Fruit fly (Drosophila melanogaster) whole organism, embryonic: Measurements from ENCODE around the gene CG46397.
A peak's percentile ranks its signal among the peaks of the same experiment; 100 is the strongest.

Source experiments
- Atf-2 ChIP-seq: fragments of 200-800 bp; sonication (Bioruptor generic); optimal IDR thresholded peaks from 2 replicates; lab custom pipeline; 2016; ENCODE audit warnings: missing biosample characterization, missing genetic modification characterization
- Atf6 ChIP-seq: fragments of 200-800 bp; sonication (Bioruptor generic); IDR thresholded peaks from 2 replicates; pipeline ENCODE4 v1.3.6; 2022; ENCODE audit warnings: missing biosample characterization, missing genetic modification characterization
- CG10565 ChIP-seq: fragments of 200-800 bp; sonication (Bioruptor generic); optimal IDR thresholded peaks from 3 replicates; lab custom pipeline; 2016; ENCODE audit warnings: missing biosample characterization, mild to moderate bottlenecking, missing genetic modification characterization
- CG10654 ChIP-seq: fragments of 200-800 bp; sonication (Bioruptor generic); optimal IDR thresholded peaks from 2 replicates; lab custom pipeline; 2016; ENCODE audit warnings: missing biosample characterization, missing genetic modification characterization
- CG11398 ChIP-seq: fragments of 200-800 bp; sonication (Bioruptor generic); optimal IDR thresholded peaks from 2 replicates; lab custom pipeline; 2016; ENCODE audit warnings: missing biosample characterization, missing genetic modification characterization
- CG12391 ChIP-seq: fragments of 200-800 bp; sonication (Bioruptor generic); optimal IDR thresholded peaks from 3 replicates; lab custom pipeline; 2018; ENCODE audit warnings: missing biosample characterization, mild to moderate bottlenecking, missing genetic modification characterization, moderate library complexity
- CG12744 ChIP-seq: fragments of 200-800 bp; sonication (Bioruptor generic); optimal IDR thresholded peaks from 2 replicates; lab custom pipeline; 2016; ENCODE audit warnings: missing biosample characterization, missing genetic modification characterization
- CG13287 ChIP-seq: fragments of 200-800 bp; sonication (Bioruptor generic); IDR thresholded peaks from 2 replicates; pipeline ENCODE4 v1.3.6; 2022; ENCODE audit warnings: missing biosample characterization, missing genetic modification characterization; ENCODE audit not compliant: partially characterized antibody
- CG14860 ChIP-seq: fragments of 200-800 bp; sonication (Bioruptor generic); IDR thresholded peaks from 3 replicates; pipeline ENCODE4 v1.3.6; 2022; ENCODE audit warnings: missing biosample characterization, missing genetic modification characterization; ENCODE audit not compliant: partially characterized antibody
- CG15073 ChIP-seq: fragments of 200-800 bp; sonication (Bioruptor generic); optimal IDR thresholded peaks from 2 replicates; lab custom pipeline; 2016; ENCODE audit warnings: missing biosample characterization, missing genetic modification characterization
- CG15269 ChIP-seq: fragments of 200-800 bp; sonication (Bioruptor generic); optimal IDR thresholded peaks from 2 replicates; lab custom pipeline; 2018; ENCODE audit warnings: missing biosample characterization, mild to moderate bottlenecking, missing genetic modification characterization, moderate library complexity
- CG16863 ChIP-seq: fragments of 200-800 bp; sonication (Bioruptor generic); optimal IDR thresholded peaks from 3 replicates; lab custom pipeline; 2016; ENCODE audit warnings: missing biosample characterization, missing genetic modification characterization
- CG17328 ChIP-seq: fragments of 200-800 bp; sonication (Bioruptor generic); IDR thresholded peaks from 2 replicates; pipeline ENCODE4 v1.3.6; 2022; ENCODE audit warnings: missing biosample characterization, missing genetic modification characterization
- CG17359 ChIP-seq: fragments of 200-800 bp; sonication (Bioruptor generic); optimal IDR thresholded peaks from 3 replicates; lab custom pipeline; 2018; ENCODE audit warnings: missing biosample characterization, mild to moderate bottlenecking, missing genetic modification characterization, moderate library complexity
- CG17568 ChIP-seq: fragments of 200-800 bp; sonication (Bioruptor generic); optimal IDR thresholded peaks from 2 replicates; lab custom pipeline; 2018; ENCODE audit warnings: missing biosample characterization, mild to moderate bottlenecking, missing genetic modification characterization, moderate library complexity
- CG18262 ChIP-seq: fragments of 200-800 bp; optimal IDR thresholded peaks from 3 replicates; lab custom pipeline; 2019; ENCODE audit warnings: missing biosample characterization, mild to moderate bottlenecking, missing genetic modification characterization, moderate library complexity
- CG2202 ChIP-seq: fragments of 200-800 bp; sonication (Bioruptor generic); optimal IDR thresholded peaks from 2 replicates; lab custom pipeline; 2018; ENCODE audit warnings: missing biosample characterization, mild to moderate bottlenecking, missing genetic modification characterization
- CG31224 ChIP-seq: fragments of 200-800 bp; sonication (Bioruptor generic); IDR thresholded peaks from 2 replicates; pipeline ENCODE4 v1.3.6; 2022; ENCODE audit warnings: missing biosample characterization, missing genetic modification characterization
- CG3281 ChIP-seq: fragments of 200-800 bp; sonication (Bioruptor generic); optimal IDR thresholded peaks from 3 replicates; lab custom pipeline; 2017; ENCODE audit warnings: missing biosample characterization, mild to moderate bottlenecking, missing genetic modification characterization
- CG33557 ChIP-seq: fragments of 200-800 bp; sonication (Bioruptor generic); optimal IDR thresholded peaks from 2 replicates; lab custom pipeline; 2019; ENCODE audit warnings: missing biosample characterization, mild to moderate bottlenecking, missing genetic modification characterization, moderate library complexity
- CG43689 ChIP-seq: fragments of 200-800 bp; sonication (Bioruptor generic); IDR thresholded peaks from 2 replicates; pipeline ENCODE4 v1.3.6; 2022; ENCODE audit warnings: missing biosample characterization, missing genetic modification characterization
- CG8478 ChIP-seq: fragments of >200 bp; optimal IDR thresholded peaks from 2 replicates; lab custom pipeline; 2018
- CG8765 ChIP-seq: fragments of 200-800 bp; sonication (Bioruptor generic); IDR thresholded peaks from 2 replicates; pipeline ENCODE4 v1.3.6; 2022; ENCODE audit warnings: missing biosample characterization, missing genetic modification characterization
- CG9609 ChIP-seq: fragments of 200-800 bp; sonication (Bioruptor generic); optimal IDR thresholded peaks from 3 replicates; lab custom pipeline; 2016; ENCODE audit warnings: missing biosample characterization, missing genetic modification characterization
- Chrac-16 ChIP-seq: fragments of 200-800 bp; sonication (Bioruptor generic); optimal IDR thresholded peaks from 3 replicates; lab custom pipeline; 2016; ENCODE audit warnings: missing biosample characterization, missing genetic modification characterization
- Dll ChIP-seq: fragments of 200-800 bp; sonication (Bioruptor generic); IDR thresholded peaks from 4 replicates; pipeline ENCODE4 v1.3.6; 2022; ENCODE audit warnings: missing biosample characterization, missing genetic modification characterization; ENCODE audit not compliant: partially characterized antibody
- Gug ChIP-seq: fragments of 200-800 bp; sonication (Bioruptor generic); IDR thresholded peaks from 4 replicates; pipeline ENCODE4 v1.3.6; 2022; ENCODE audit warnings: missing biosample characterization, missing genetic modification characterization
- HHEX ChIP-seq: fragments of 200-800 bp; sonication (Bioruptor generic); optimal IDR thresholded peaks from 3 replicates; lab custom pipeline; 2017; ENCODE audit warnings: missing biosample characterization, mild to moderate bottlenecking, missing genetic modification characterization, missing genetic modification reagents
- Hmr ChIP-seq: fragments of 200-800 bp; sonication (Bioruptor generic); optimal IDR thresholded peaks from 3 replicates; lab custom pipeline; 2017; ENCODE audit warnings: mild to moderate bottlenecking, missing biosample characterization, missing genetic modification reagents, missing genetic modification characterization
- Lhr ChIP-seq: fragments of 200-800 bp; sonication (Bioruptor generic); optimal IDR thresholded peaks from 3 replicates; lab custom pipeline; 2017; ENCODE audit warnings: mild to moderate bottlenecking, missing biosample characterization, missing genetic modification reagents, missing genetic modification characterization
- Nf-YA ChIP-seq: fragments of 200-800 bp; sonication (Bioruptor generic); IDR thresholded peaks from 2 replicates; pipeline ENCODE4 v1.3.6; 2022; ENCODE audit warnings: missing biosample characterization, missing genetic modification characterization
- Nf-YB ChIP-seq: fragments of 200-800 bp; sonication (Bioruptor generic); optimal IDR thresholded peaks from 3 replicates; lab custom pipeline; 2019; ENCODE audit warnings: missing biosample characterization, mild to moderate bottlenecking, missing genetic modification characterization, moderate library complexity
- Pdp1 ChIP-seq, 2 experiments: fragments of 200-800 bp; sonication (Bioruptor generic); optimal IDR thresholded peaks; 3 replicates each; lab custom pipeline; 2016; ENCODE audit warnings: missing biosample characterization in 2 of 2, missing genetic modification characterization in 2 of 2, mild to moderate bottlenecking in 1 of 2, moderate library complexity in 1 of 2
- Rfx ChIP-seq: fragments of 200-800 bp; sonication (Bioruptor generic); IDR thresholded peaks from 2 replicates; pipeline ENCODE4 v1.3.6; 2022; ENCODE audit warnings: missing biosample characterization, missing genetic modification characterization
- Side ChIP-seq: fragments of 200-800 bp; sonication (Bioruptor generic); optimal IDR thresholded peaks from 2 replicates; lab custom pipeline; 2016; ENCODE audit warnings: missing biosample characterization, missing genetic modification characterization
- TFAM ChIP-seq: fragments of 200-800 bp; sonication (Bioruptor generic); optimal IDR thresholded peaks from 2 replicates; lab custom pipeline; 2017; ENCODE audit warnings: missing biosample characterization, missing genetic modification characterization, inconsistent platforms
- Xrp1 ChIP-seq: fragments of 200-800 bp; sonication (Bioruptor generic); IDR thresholded peaks from 2 replicates; pipeline ENCODE4 v1.3.6; 2022; ENCODE audit warnings: missing biosample characterization, missing genetic modification characterization
- bbx ChIP-seq: fragments of 200-800 bp; sonication (Bioruptor generic); IDR thresholded peaks from 2 replicates; pipeline ENCODE4 v1.3.6; 2022; ENCODE audit warnings: missing biosample characterization, missing genetic modification characterization; ENCODE audit not compliant: partially characterized antibody
- croc ChIP-seq: fragments of 200-800 bp; sonication (Bioruptor generic); conservative IDR thresholded peaks from 3 replicates; pipeline ENCODE4 v1.3.6; 2022; ENCODE audit warnings: missing biosample characterization, missing genetic modification characterization
- fd64A ChIP-seq: fragments of 200-800 bp; sonication (Bioruptor generic); optimal IDR thresholded peaks from 3 replicates; lab custom pipeline; 2018; ENCODE audit warnings: missing biosample characterization, mild to moderate bottlenecking, missing genetic modification characterization
- ftz-f1 ChIP-seq: fragments of 200-800 bp; sonication (Bioruptor generic); optimal IDR thresholded peaks from 2 replicates; lab custom pipeline; 2016; ENCODE audit warnings: missing biosample characterization, missing genetic modification characterization
- grau ChIP-seq: fragments of 200-800 bp; optimal IDR thresholded peaks from 3 replicates; lab custom pipeline; 2019; ENCODE audit warnings: missing biosample characterization, mild to moderate bottlenecking, missing genetic modification characterization, moderate library complexity
- pho ChIP-seq: fragments of 200-800 bp; sonication (Bioruptor generic); optimal IDR thresholded peaks from 2 replicates; lab custom pipeline; 2016; ENCODE audit warnings: missing biosample characterization, missing genetic modification characterization
- seq ChIP-seq: fragments of 200-800 bp; sonication (Bioruptor generic); IDR thresholded peaks from 2 replicates; pipeline ENCODE4 v1.3.6; 2022; ENCODE audit warnings: missing biosample characterization, missing genetic modification characterization
- so ChIP-seq: fragments of 200-800 bp; sonication (Bioruptor generic); IDR thresholded peaks from 3 replicates; pipeline ENCODE4 v1.3.6; 2022; ENCODE audit warnings: missing biosample characterization, missing genetic modification characterization
- sqz ChIP-seq: fragments of 200-800 bp; sonication (Bioruptor generic); optimal IDR thresholded peaks from 3 replicates; lab custom pipeline; 2018; ENCODE audit warnings: missing biosample characterization, mild to moderate bottlenecking, missing genetic modification characterization
- tin ChIP-seq: fragments of 200-800 bp; sonication (Bioruptor generic); optimal IDR thresholded peaks from 3 replicates; lab custom pipeline; 2016; ENCODE audit warnings: missing biosample characterization, missing genetic modification characterization
- tll ChIP-seq, 2 experiments: fragments of 200-800 bp in 1 of 2; fragments of >200 bp in 1 of 2; sonication (Bioruptor generic) in 1 of 2; optimal IDR thresholded peaks; 2 replicates each; lab custom pipeline; 2017 to 2019; ENCODE audit warnings: missing biosample characterization in 2 of 2, missing genetic modification characterization in 2 of 2, mild to moderate bottlenecking in 1 of 2, moderate library complexity in 1 of 2
- toy ChIP-seq: fragments of 200-800 bp; sonication (Bioruptor generic); IDR thresholded peaks from 2 replicates; pipeline ENCODE4 v1.3.6; 2022; ENCODE audit warnings: missing biosample characterization, missing genetic modification characterization

The CG46397 gene

DNA sequence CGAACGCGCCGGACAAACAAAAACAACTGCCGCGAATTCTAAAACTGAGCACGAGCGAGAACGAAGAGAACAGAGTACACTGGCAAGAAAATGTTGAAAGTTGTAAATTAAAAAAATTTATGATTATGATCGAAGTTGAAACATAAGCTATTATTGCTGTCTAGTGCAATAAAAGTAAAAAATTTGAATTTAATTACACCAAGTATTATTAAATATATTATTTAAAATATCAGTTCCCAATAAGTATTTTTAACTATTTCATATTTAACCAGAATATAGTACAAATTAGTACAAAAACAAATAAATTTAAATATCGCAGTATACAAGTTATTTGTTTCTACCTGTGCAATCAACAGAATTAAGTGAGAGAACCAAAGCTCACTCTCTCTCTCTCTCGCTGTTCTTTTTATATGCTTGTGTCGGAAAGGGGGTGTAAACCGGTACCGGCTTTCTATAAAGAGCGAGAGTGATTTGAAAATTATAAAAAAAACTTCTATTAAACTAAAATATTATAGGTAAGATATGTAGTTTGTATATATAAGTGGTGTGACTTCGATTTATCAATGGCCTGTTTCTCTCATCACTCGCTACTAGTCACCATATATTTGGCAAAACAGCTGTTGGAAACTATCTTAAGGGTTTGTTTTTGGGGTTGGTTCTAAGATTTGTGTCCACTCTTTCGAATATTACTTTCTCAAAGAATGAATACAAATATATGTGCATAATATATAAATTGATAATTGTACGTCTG lies 4.3 kb downstream of the CG46397 start, which contains the start of gene C1GalTA (continued):
- peak; percentile 99 for TF ChIP-seq CG15269 (tag; lab: Kevin White, UChicago)
- peak; percentile 91 for TF ChIP-seq Lhr (GFP tag; lab: Kevin White, UChicago)
- TF ChIP-seq CG31224 (GFP tag; lab: Robert Waterston, UW), result peak; percentile 92
- peak; percentile 100 for TF ChIP-seq CG12391
- peak; percentile 91 for TF ChIP-seq so (GFP tag; lab: Robert Waterston, UW)
- TF ChIP-seq bbx (GFP tag; lab: Robert Waterston, UW), result no peak
- peak; percentile 91 for TF ChIP-seq CG17568 (GFP tag; lab: Kevin White, UChicago)
- peak; percentile 100 for TF ChIP-seq CG18262 (tag; lab: Kevin White, UChicago)
- TF ChIP-seq ftz-f1 (GFP tag; lab: Kevin White, UChicago), result no peak
- peak; percentile 69; the same call in 3 of the 4 replicates for TF ChIP-seq Gug (GFP tag; lab: Robert Waterston, UW)
- TF ChIP-seq pho (GFP tag; lab: Kevin White, UChicago), result peak; percentile 67
- peak; percentile 63 to 74 for TF ChIP-seq Pdp1 (GFP tag; optimal IDR thresholded peaks at IDR 0.05; lab: Kevin White, UChicago)
- peak; percentile 91 for TF ChIP-seq seq (GFP tag; lab: Robert Waterston, UW)
- TF ChIP-seq CG33557 (GFP tag; lab: Kevin White, UChicago), result peak; percentile 99
- TF ChIP-seq croc (GFP tag; lab: Robert Waterston, UW), result peak; percentile 96
- peak; percentile 56 for TF ChIP-seq CG16863 (GFP tag; lab: Kevin White, UChicago)
- peak; percentile 97 for TF ChIP-seq HHEX (GFP tag; lab: Kevin White, UChicago)
- TF ChIP-seq CG13287 (GFP tag; lab: Robert Waterston, UW), result no peak
- peak; percentile 92 for TF ChIP-seq tin (GFP tag; lab: Kevin White, UChicago)
- peak in 1 of 2 experiments; percentile 51 for TF ChIP-seq tll (GFP tag; optimal IDR thresholded peaks at IDR 0.05; lab: Kevin White, UChicago)
- TF ChIP-seq CG14860 (GFP tag; lab: Robert Waterston, UW), result no peak
- TF ChIP-seq CG2202 (tag; lab: Kevin White, UChicago), result peak; percentile 97
- peak; percentile 99 for TF ChIP-seq Xrp1 (GFP tag; lab: Robert Waterston, UW)
- TF ChIP-seq Atf6 (GFP tag; lab: Robert Waterston, UW), result peak; percentile 96
- TF ChIP-seq Atf-2 (GFP tag; lab: Kevin White, UChicago), result peak; percentile 42
- TF ChIP-seq Rfx (GFP tag; lab: Robert Waterston, UW), result peak; percentile 94
- peak; percentile 52 for TF ChIP-seq CG9609 (GFP tag; lab: Kevin White, UChicago)
- no peak; the same call in 1 of the 2 replicates for TF ChIP-seq CG43689 (GFP tag; lab: Robert Waterston, UW)
- TF ChIP-seq Dll (GFP tag; lab: Robert Waterston, UW), result no peak
- peak; percentile 83 for TF ChIP-seq CG8765 (GFP tag; lab: Robert Waterston, UW)
- TF ChIP-seq CG10565, result peak; percentile 26
- TF ChIP-seq CG17359 (tag; lab: Kevin White, UChicago), result peak; percentile 97
- TF ChIP-seq Nf-YB (GFP tag; lab: Kevin White, UChicago), result peak; percentile 92
- peak; percentile 98 for TF ChIP-seq CG3281 (GFP tag; lab: Kevin White, UChicago)
- TF ChIP-seq toy (GFP tag; lab: Robert Waterston, UW), result peak; percentile 90
- TF ChIP-seq CG10654 (GFP tag; lab: Kevin White, UChicago), result peak; percentile 94
- TF ChIP-seq Hmr, result peak; percentile 99
- TF ChIP-seq CG8478 (lab: Kevin White, UChicago), result no peak
- TF ChIP-seq Nf-YA (GFP tag; lab: Robert Waterston, UW), result peak; percentile 89
- TF ChIP-seq fd64A (GFP tag; lab: Kevin White, UChicago), result peak; percentile 65
- peak; percentile 98 for TF ChIP-seq sqz (GFP tag; lab: Kevin White, UChicago)
- TF ChIP-seq Side, result peak; percentile 48
- TF ChIP-seq CG17328, result peak; percentile 96
- TF ChIP-seq TFAM (GFP tag; lab: Kevin White, UChicago), result peak; percentile 82
- TF ChIP-seq Chrac-16, result peak; percentile 93
- TF ChIP-seq CG15073 (GFP tag; lab: Kevin White, UChicago), result peak; percentile 35
- TF ChIP-seq CG12744 (GFP tag; lab: Kevin White, UChicago), result no peak
- TF ChIP-seq grau (tag; lab: Kevin White, UChicago), result peak; percentile 99
- TF ChIP-seq CG11398 (GFP tag; lab: Kevin White, UChicago), result peak; percentile 63
